Worm (Caenorhabditis elegans): ENCODE results near the gene F47B10.5.

The F47B10.5 gene

ce11 chrX:10853271-10853670 lies 37.1 kb downstream of the F47B10.5 start:
- no peak for TF ChIP-seq nhr-11 (tag; optimal IDR thresholded peaks at IDR 0.05)
- TF ChIP-seq eyg-1 (tag; optimal IDR thresholded peaks at IDR 0.05) = no peak
- peak; percentile 52 for TF ChIP-seq nfya-1 (tag; optimal IDR thresholded peaks at IDR 0.05)
- TF ChIP-seq unc-55 (GFP tag; optimal IDR thresholded peaks at IDR 0.05) = peak; percentile 30
- no peak for TF ChIP-seq K02D7.2 (tag; optimal IDR thresholded peaks at IDR 0.05)
- TF ChIP-seq hlh-8 (tag; optimal IDR thresholded peaks at IDR 0.05) = no peak
- TF ChIP-seq elt-4 (tag; optimal IDR thresholded peaks at IDR 0.05) = no peak

- TF ChIP-seq unc-42 (tag; optimal IDR thresholded peaks at IDR 0.05) = peak; percentile 51
- peak; percentile 24 for TF ChIP-seq pax-1 (tag; optimal IDR thresholded peaks at IDR 0.05)
- no peak for TF ChIP-seq zip-5 (tag; optimal IDR thresholded peaks at IDR 0.05)
- TF ChIP-seq ceh-45 (GFP tag; IDR thresholded peaks at IDR 0.05) = no peak
- no peak for TF ChIP-seq ets-4 (tag; optimal IDR thresholded peaks at IDR 0.05)
- no peak for TF ChIP-seq ceh-34 (tag; optimal IDR thresholded peaks at IDR 0.05)
Measured at ce11 chrX:10851735-10852134, 38.6 kb downstream of the F47B10.5 start.

ce11 chrX:10851202-10851601 lies 39.2 kb downstream of the F47B10.5 start:
- TF ChIP-seq ztf-16 (tag; optimal IDR thresholded peaks at IDR 0.05) = no peak
- peak; percentile 58 for TF ChIP-seq unc-55 (GFP tag; optimal IDR thresholded peaks at IDR 0.05)
- no peak for TF ChIP-seq ceh-34 (tag; optimal IDR thresholded peaks at IDR 0.05)

- no peak for TF ChIP-seq ceh-6 (GFP tag; optimal IDR thresholded peaks at IDR 0.05)
- no peak for TF ChIP-seq fax-1 (tag; optimal IDR thresholded peaks at IDR 0.05)
- no peak for TF ChIP-seq pax-1 (tag; optimal IDR thresholded peaks at IDR 0.05)
- TF ChIP-seq ahr-1 (tag; optimal IDR thresholded peaks at IDR 0.05) = no peak
- no peak for TF ChIP-seq pag-3 (tag; optimal IDR thresholded peaks at IDR 0.05; ENCODE audit: borderline replicate concordance)
Measured at ce11 chrX:10846898-10847297, 43.5 kb downstream of the F47B10.5 start.

- TF ChIP-seq K09A11.1 (tag; optimal IDR thresholded peaks at IDR 0.05; ENCODE audit: insufficient read depth) (no peak), ceh-45 (GFP tag; IDR thresholded peaks at IDR 0.05) (no peak), elt-2 (tag; optimal IDR thresholded peaks at IDR 0.05) (peak; percentile 37), sox-2 (GFP tag; IDR thresholded peaks at IDR 0.05) (no peak), hlh-30 (tag; optimal IDR thresholded peaks at IDR 0.05; ENCODE audit: insufficient read depth) (no peak)
Measured at ce11 chrX:10844602-10845354, 45.6 kb downstream of the F47B10.5 start, which contains the start of gene C05A9.2. Gene C05A9.2 (minus strand): TSS chrX:10844674.

- TF ChIP-seq elt-2 (tag; optimal IDR thresholded peaks at IDR 0.05) (peak; percentile 87), unc-55 (GFP tag; optimal IDR thresholded peaks at IDR 0.05) (no peak), ceh-22 (tag; optimal IDR thresholded peaks at IDR 0.05) (no peak)
Measured at ce11 chrX:10844137-10844536, 46.2 kb downstream of the F47B10.5 start.
